Fruit fly (Drosophila melanogaster): Measurements from ENCODE around the gene Hsp26.

Gene Hsp26

dm6 chr3L:9424528-9424911 lies 47.3 kb upstream of the Hsp26 start (continued):
- TF ChIP-seq D19B (GFP tag; optimal IDR thresholded peaks at IDR 0.05), result no peak
- TF ChIP-seq CG15011 (GFP tag; optimal IDR thresholded peaks at IDR 0.05), result no peak
- no peak for TF ChIP-seq hb (GFP tag; IDR thresholded peaks at IDR 0.05; ENCODE audit: partially characterized antibody)
- no peak for TF ChIP-seq z (GFP tag; IDR thresholded peaks at IDR 0.05)
- no peak for TF ChIP-seq CG8089 (GFP tag; optimal IDR thresholded peaks at IDR 0.05)

- peak; percentile 85 for TF ChIP-seq grn (GFP tag; optimal IDR thresholded peaks at IDR 0.05)
- 0 out of 2 replicates have a peak, but pooled peaks have one; percentile 20 for TF ChIP-seq Bgb (GFP tag; IDR thresholded peaks at IDR 0.05; ENCODE audit: partially characterized antibody)
- TF ChIP-seq mirr (GFP tag; optimal IDR thresholded peaks at IDR 0.05), result peak; percentile 37
- TF ChIP-seq CG3847 (GFP tag; IDR thresholded peaks at IDR 0.05), result no peak
- TF ChIP-seq CG15601 (tag; optimal IDR thresholded peaks at IDR 0.05), result no peak
- peak; percentile 4 for TF ChIP-seq pzg (GFP tag; optimal IDR thresholded peaks at IDR 0.05)
- no peak for TF ChIP-seq rib (GFP tag; IDR thresholded peaks at IDR 0.05)
- no peak for TF ChIP-seq CG14710 (tag; optimal IDR thresholded peaks at IDR 0.05)
- no peak for TF ChIP-seq zfh2 (GFP tag; optimal IDR thresholded peaks at IDR 0.05)
- no peak for TF ChIP-seq CG8290 (GFP tag; optimal IDR thresholded peaks at IDR 0.05)
- TF ChIP-seq CG8290 (tag; optimal IDR thresholded peaks at IDR 0.05), result peak in 1 of 2 experiments; percentile 26
- TF ChIP-seq Pdp1 (GFP tag; optimal IDR thresholded peaks at IDR 0.05), result peak in 1 of 2 experiments; percentile 99
- 0 out of 2 replicates have a peak, but pooled peaks have one; percentile 5 for TF ChIP-seq CG13287 (GFP tag; IDR thresholded peaks at IDR 0.05; ENCODE audit: partially characterized antibody)
- no peak for TF ChIP-seq CG10979 (tag; optimal IDR thresholded peaks at IDR 0.05)
- peak; percentile 98 for TF ChIP-seq CG9437 (GFP tag; optimal IDR thresholded peaks at IDR 0.05)
- no peak for TF ChIP-seq zfh1 (GFP tag; IDR thresholded peaks at IDR 0.05)
- no peak for TF ChIP-seq br (optimal IDR thresholded peaks at IDR 0.05)
- no peak for TF ChIP-seq bab2 (GFP tag; optimal IDR thresholded peaks at IDR 0.05)
- TF ChIP-seq nerfin-1 (tag; optimal IDR thresholded peaks at IDR 0.05), result no peak
- peak; percentile 12; the same call in 1 of the 2 replicates for TF ChIP-seq sna (GFP tag; IDR thresholded peaks at IDR 0.05; ENCODE audit: partially characterized antibody)
- TF ChIP-seq crp (GFP tag; optimal IDR thresholded peaks at IDR 0.05), result peak in 1 of 2 experiments; percentile 53
- peak; percentile 35 for TF ChIP-seq CG10543 (GFP tag; optimal IDR thresholded peaks at IDR 0.05)
- no peak for TF ChIP-seq mam (GFP tag; optimal IDR thresholded peaks at IDR 0.05)
- TF ChIP-seq fd64A (GFP tag; optimal IDR thresholded peaks at IDR 0.05), result no peak
- peak; percentile 38 for TF ChIP-seq ftz-f1 (GFP tag; optimal IDR thresholded peaks at IDR 0.05)
- TF ChIP-seq exex (tag; optimal IDR thresholded peaks at IDR 0.05), result peak; percentile 61
- peak; percentile 66 for TF ChIP-seq Ets65A (GFP tag)
- no peak for TF ChIP-seq ase (GFP tag; IDR thresholded peaks at IDR 0.05)
- 0 out of 3 replicates have a peak, but pooled peaks have one; percentile 39 for TF ChIP-seq z (GFP tag; IDR thresholded peaks at IDR 0.05)
- TF ChIP-seq prd (optimal IDR thresholded peaks at IDR 0.05), result no peak
- 0 out of 3 replicates have a peak, but pooled peaks have one; percentile 19 for TF ChIP-seq prd (GFP tag; IDR thresholded peaks at IDR 0.05)
- TF ChIP-seq zf30C (GFP tag; optimal IDR thresholded peaks at IDR 0.05), result peak; percentile 38
- TF ChIP-seq CG18599 (GFP tag; optimal IDR thresholded peaks at IDR 0.05), result no peak
- no peak for TF ChIP-seq fd102C (GFP tag; optimal IDR thresholded peaks at IDR 0.05)
- peak; percentile 7 for TF ChIP-seq CG12769 (tag; optimal IDR thresholded peaks at IDR 0.05)
- TF ChIP-seq Dbx (GFP tag; IDR thresholded peaks at IDR 0.05), result peak; percentile 9; the same call in 1 of the 3 replicates
- TF ChIP-seq Atf3 (GFP tag; optimal IDR thresholded peaks at IDR 0.05), result no peak
- TF ChIP-seq emc (GFP tag; optimal IDR thresholded peaks at IDR 0.05), result no peak
- TF ChIP-seq CG7928 (GFP tag; optimal IDR thresholded peaks at IDR 0.05), result no peak
- no peak for TF ChIP-seq wdn (GFP tag; IDR thresholded peaks at IDR 0.05)
- TF ChIP-seq mld (GFP tag; IDR thresholded peaks at IDR 0.05; ENCODE audit: partially characterized antibody), result no peak
- no peak for TF ChIP-seq CG4730 (GFP tag; IDR thresholded peaks at IDR 0.05)
- no peak for TF ChIP-seq CG10147 (GFP tag; optimal IDR thresholded peaks at IDR 0.05)
These were observed 46.7 kb upstream of the Hsp26 start for dm6 chr3L:9423757-9424527.
